Comparison of ENCODE assay signal across 1 fruit fly cellular context in genomic region chrX:12466541-12467240, dm6.
TF ChIP-seq lines count a peak whose summit lies in the region.

No protein-coding gene starts in this region.

TF ChIP-seq in whole organism, embryonic, 481 proteins besides CTCF, POLR2A, EP300 and RAD21 (continued from another document and continues in another):
- peak; percentile 65 for TF ChIP-seq CG18599 (GFP tag; optimal IDR thresholded peaks at IDR 0.05; lab: Kevin White, UChicago)
- peak; percentile 45 for TF ChIP-seq CG14014 (GFP tag; IDR thresholded peaks at IDR 0.05; lab: Robert Waterston, UW)
- no peak for TF ChIP-seq HmgD (GFP tag; optimal IDR thresholded peaks at IDR 0.05; lab: Kevin White, UChicago)
- TF ChIP-seq Jarid2 (GFP tag; optimal IDR thresholded peaks at IDR 0.05; lab: Kevin White, UChicago) = no peak
- TF ChIP-seq CG2129 (GFP tag; IDR thresholded peaks at IDR 0.05; lab: Robert Waterston, UW; ENCODE audit: partially characterized antibody) = no peak
- TF ChIP-seq Fer3 (tag; optimal IDR thresholded peaks at IDR 0.05; lab: Kevin White, UChicago) = peak; percentile 2
- TF ChIP-seq vvl (GFP tag; IDR thresholded peaks at IDR 0.05; lab: Robert Waterston, UW) = peak; percentile 33; the same call in 1 of the 2 replicates
- TF ChIP-seq CG18619 (GFP tag; optimal IDR thresholded peaks at IDR 0.05; lab: Kevin White, UChicago) = no peak
- TF ChIP-seq Max (GFP tag; optimal IDR thresholded peaks at IDR 0.05; lab: Kevin White, UChicago) = peak; percentile 25
- TF ChIP-seq wor (GFP tag; IDR thresholded peaks at IDR 0.05; lab: Robert Waterston, UW) = no peak
- TF ChIP-seq CG9932 (GFP tag; IDR thresholded peaks at IDR 0.05; lab: Robert Waterston, UW) = peak; percentile 30; the same call in 1 of the 2 replicates
- TF ChIP-seq Opbp (GFP tag; IDR thresholded peaks at IDR 0.05; lab: Robert Waterston, UW; ENCODE audit: partially characterized antibody) = no peak
- no peak for TF ChIP-seq GATAe (GFP tag; conservative IDR thresholded peaks at IDR 0.05; lab: Robert Waterston, UW)
- TF ChIP-seq gsb (GFP tag; IDR thresholded peaks at IDR 0.05; lab: Robert Waterston, UW) = no peak
- no peak for TF ChIP-seq CG3847 (GFP tag; IDR thresholded peaks at IDR 0.05; lab: Robert Waterston, UW)
- TF ChIP-seq dan (GFP tag; IDR thresholded peaks at IDR 0.05; lab: Robert Waterston, UW) = no peak
- no peak for TF ChIP-seq CG10565 (GFP tag; optimal IDR thresholded peaks at IDR 0.05; lab: Kevin White, UChicago)
- peak; percentile 23 for TF ChIP-seq CG34376 (GFP tag; optimal IDR thresholded peaks at IDR 0.05; lab: Kevin White, UChicago)
- TF ChIP-seq Gug (GFP tag; IDR thresholded peaks at IDR 0.05; lab: Robert Waterston, UW) = no peak
- TF ChIP-seq scrt (GFP tag; optimal IDR thresholded peaks at IDR 0.05; lab: Kevin White, UChicago) = no peak
- no peak for TF ChIP-seq CG30431 (GFP tag; optimal IDR thresholded peaks at IDR 0.05; lab: Kevin White, UChicago)
- no peak for TF ChIP-seq NC2β (GFP tag; optimal IDR thresholded peaks at IDR 0.05; lab: Kevin White, UChicago)
- TF ChIP-seq pb (GFP tag; optimal IDR thresholded peaks at IDR 0.05; lab: Kevin White, UChicago) = no peak
- no peak for TF ChIP-seq pros (GFP tag; optimal IDR thresholded peaks at IDR 0.05; lab: Kevin White, UChicago)
- no peak for TF ChIP-seq Lim3 (GFP tag; IDR thresholded peaks at IDR 0.05; lab: Robert Waterston, UW)
- peak; percentile 31 for TF ChIP-seq pho (GFP tag; optimal IDR thresholded peaks at IDR 0.05; lab: Kevin White, UChicago)
- TF ChIP-seq Blimp-1 (GFP tag; optimal IDR thresholded peaks at IDR 0.05; lab: Kevin White, UChicago) = peak; percentile 23
- TF ChIP-seq sim (GFP tag; IDR thresholded peaks at IDR 0.05; lab: Robert Waterston, UW) = no peak
- TF ChIP-seq CG8765 (GFP tag; IDR thresholded peaks at IDR 0.05; lab: Robert Waterston, UW) = no peak
- TF ChIP-seq crc (GFP tag; optimal IDR thresholded peaks at IDR 0.05; lab: Kevin White, UChicago) = peak; percentile 51
- no peak for TF ChIP-seq CG9215 (GFP tag; IDR thresholded peaks at IDR 0.05; lab: Robert Waterston, UW)
- TF ChIP-seq lbe (GFP tag; optimal IDR thresholded peaks at IDR 0.05; lab: Kevin White, UChicago) = no peak
- TF ChIP-seq vfl (GFP tag; optimal IDR thresholded peaks at IDR 0.05; lab: Kevin White, UChicago) = no peak
- TF ChIP-seq Chrac-16 (GFP tag; optimal IDR thresholded peaks at IDR 0.05; lab: Kevin White, UChicago) = peak; percentile 29
- TF ChIP-seq jigr1 (GFP tag; IDR thresholded peaks at IDR 0.05; lab: Robert Waterston, UW) = no peak
- no peak for TF ChIP-seq CG15073 (GFP tag; optimal IDR thresholded peaks at IDR 0.05; lab: Kevin White, UChicago)
- TF ChIP-seq Camta (GFP tag; optimal IDR thresholded peaks at IDR 0.05; lab: Kevin White, UChicago) = no peak
- peak; percentile 53 for TF ChIP-seq CoRest (tag; optimal IDR thresholded peaks at IDR 0.05; lab: Kevin White, UChicago)
- TF ChIP-seq zfh1 (GFP tag; IDR thresholded peaks at IDR 0.05; lab: Robert Waterston, UW) = no peak
- no peak for TF ChIP-seq zen2 (GFP tag; IDR thresholded peaks at IDR 0.05; lab: Robert Waterston, UW; ENCODE audit: partially characterized antibody)
- TF ChIP-seq CG4820 (GFP tag; optimal IDR thresholded peaks at IDR 0.05; lab: Kevin White, UChicago) = peak; percentile 20
- no peak for TF ChIP-seq ci (GFP tag; IDR thresholded peaks at IDR 0.05; lab: Robert Waterston, UW)
- TF ChIP-seq Nf-YA (GFP tag; IDR thresholded peaks at IDR 0.05; lab: Robert Waterston, UW) = no peak
- TF ChIP-seq gem (tag; optimal IDR thresholded peaks at IDR 0.05; lab: Kevin White, UChicago) = peak; percentile 68
- TF ChIP-seq D19A (tag; optimal IDR thresholded peaks at IDR 0.05; lab: Kevin White, UChicago) = peak; percentile 47
- no peak for TF ChIP-seq CG11085 (GFP tag; IDR thresholded peaks at IDR 0.05; lab: Robert Waterston, UW)
- TF ChIP-seq CG2678 (tag; optimal IDR thresholded peaks at IDR 0.05; lab: Kevin White, UChicago) = peak; percentile 72
- TF ChIP-seq Mrtf (GFP tag; IDR thresholded peaks at IDR 0.05; lab: Robert Waterston, UW) = 0 out of 3 replicates have a peak, but pooled peaks have one; percentile 15
- TF ChIP-seq Sin3A (optimal IDR thresholded peaks at IDR 0.05; lab: Kevin White, UChicago) = no peak
- TF ChIP-seq CG13775 (GFP tag; optimal IDR thresholded peaks at IDR 0.05; lab: Kevin White, UChicago) = peak; percentile 21
- TF ChIP-seq ranshi (GFP tag; IDR thresholded peaks at IDR 0.05; lab: Robert Waterston, UW) = no peak
- peak; percentile 58 for TF ChIP-seq Sox102F (GFP tag; optimal IDR thresholded peaks at IDR 0.05; lab: Kevin White, UChicago)
- TF ChIP-seq ttk (GFP tag; IDR thresholded peaks at IDR 0.05; lab: Robert Waterston, UW) = no peak
- TF ChIP-seq CG4730 (GFP tag; IDR thresholded peaks at IDR 0.05; lab: Robert Waterston, UW) = no peak
- TF ChIP-seq CG2889 (GFP tag; IDR thresholded peaks at IDR 0.05; lab: Robert Waterston, UW) = no peak
- TF ChIP-seq ara (GFP tag; IDR thresholded peaks at IDR 0.05; lab: Robert Waterston, UW) = no peak
- TF ChIP-seq fru (optimal IDR thresholded peaks at IDR 0.05; lab: Kevin White, UChicago) = no peak
- peak; percentile 20 for TF ChIP-seq jumu (GFP tag; optimal IDR thresholded peaks at IDR 0.05; lab: Kevin White, UChicago)
- TF ChIP-seq CG11723 (GFP tag; optimal IDR thresholded peaks at IDR 0.05; lab: Kevin White, UChicago) = peak; percentile 19
- TF ChIP-seq Xrp1 (GFP tag; IDR thresholded peaks at IDR 0.05; lab: Robert Waterston, UW) = 0 out of 2 replicates have a peak, but pooled peaks have one; percentile 5
- TF ChIP-seq Myb (GFP tag; optimal IDR thresholded peaks at IDR 0.05; lab: Kevin White, UChicago) = no peak
- TF ChIP-seq zf30C (GFP tag; optimal IDR thresholded peaks at IDR 0.05; lab: Kevin White, UChicago) = no peak
- no peak for TF ChIP-seq CG4328 (GFP tag; optimal IDR thresholded peaks at IDR 0.05; lab: Kevin White, UChicago)
- peak; percentile 19 for TF ChIP-seq CG12744 (GFP tag; optimal IDR thresholded peaks at IDR 0.05; lab: Kevin White, UChicago)
- no peak for TF ChIP-seq fd64A (GFP tag; optimal IDR thresholded peaks at IDR 0.05; lab: Kevin White, UChicago)
- no peak for TF ChIP-seq CG17912 (GFP tag; optimal IDR thresholded peaks at IDR 0.05; lab: Kevin White, UChicago)
- TF ChIP-seq CG12155 (GFP tag; optimal IDR thresholded peaks at IDR 0.05; lab: Kevin White, UChicago) = peak; percentile 27
- no peak for TF ChIP-seq Spps (tag; optimal IDR thresholded peaks at IDR 0.05; lab: Kevin White, UChicago)
- peak; percentile 17 for TF ChIP-seq CG12769 (tag; optimal IDR thresholded peaks at IDR 0.05; lab: Kevin White, UChicago)
- no peak for TF ChIP-seq E2f2 (GFP tag; IDR thresholded peaks at IDR 0.05; lab: Robert Waterston, UW)
- peak; percentile 43 for TF ChIP-seq cg (GFP tag; optimal IDR thresholded peaks at IDR 0.05; lab: Kevin White, UChicago)
- peak; percentile 43 for TF ChIP-seq CG1529 (GFP tag; optimal IDR thresholded peaks at IDR 0.05; lab: Kevin White, UChicago)
- TF ChIP-seq CG5180 (GFP tag; optimal IDR thresholded peaks at IDR 0.05; lab: Kevin White, UChicago) = peak; percentile 29
- TF ChIP-seq CG3407 (GFP tag; optimal IDR thresholded peaks at IDR 0.05; lab: Kevin White, UChicago) = peak; percentile 7
- TF ChIP-seq CG12391 (tag; optimal IDR thresholded peaks at IDR 0.05; lab: Kevin White, UChicago) = peak; percentile 52
- no peak for TF ChIP-seq NC2α (GFP tag; optimal IDR thresholded peaks at IDR 0.05; lab: Kevin White, UChicago)
- peak; percentile 25 for TF ChIP-seq CG13624 (GFP tag; optimal IDR thresholded peaks at IDR 0.05; lab: Kevin White, UChicago)
- TF ChIP-seq CG7839 (tag; optimal IDR thresholded peaks at IDR 0.05; lab: Kevin White, UChicago) = peak; percentile 65
- peak; percentile 61 for TF ChIP-seq CG3281 (GFP tag; optimal IDR thresholded peaks at IDR 0.05; lab: Kevin White, UChicago)
- TF ChIP-seq ewg (GFP tag; optimal IDR thresholded peaks at IDR 0.05; lab: Kevin White, UChicago) = peak; percentile 2
- TF ChIP-seq onecut (GFP tag; IDR thresholded peaks at IDR 0.05; lab: Robert Waterston, UW) = no peak; the same call in 1 of the 2 replicates
- no peak for TF ChIP-seq tll (GFP tag; optimal IDR thresholded peaks at IDR 0.05; lab: Kevin White, UChicago)
- no peak for TF ChIP-seq Asciz (GFP tag; optimal IDR thresholded peaks at IDR 0.05; lab: Kevin White, UChicago)
- TF ChIP-seq CG6813 (GFP tag; optimal IDR thresholded peaks at IDR 0.05; lab: Kevin White, UChicago) = peak; percentile 11
- TF ChIP-seq CG17612 (GFP tag; IDR thresholded peaks at IDR 0.05; lab: Robert Waterston, UW) = no peak
- TF ChIP-seq MESR4 (GFP tag; optimal IDR thresholded peaks at IDR 0.05; lab: Kevin White, UChicago) = no peak
- peak; percentile 34 for TF ChIP-seq Bteb2 (GFP tag; optimal IDR thresholded peaks at IDR 0.05; lab: Kevin White, UChicago)
- TF ChIP-seq disco-r (GFP tag; optimal IDR thresholded peaks at IDR 0.05; lab: Kevin White, UChicago) = no peak
- TF ChIP-seq CG10147 (GFP tag; optimal IDR thresholded peaks at IDR 0.05; lab: Kevin White, UChicago) = peak; percentile 56
- TF ChIP-seq CrebB (tag; optimal IDR thresholded peaks at IDR 0.05; lab: Kevin White, UChicago) = no peak
- no peak for TF ChIP-seq tup (GFP tag; optimal IDR thresholded peaks at IDR 0.05; lab: Kevin White, UChicago)
- TF ChIP-seq E2f1 (GFP tag; IDR thresholded peaks at IDR 0.05; lab: Robert Waterston, UW) = peak; percentile 22; the same call in 1 of the 2 replicates
- TF ChIP-seq pita (GFP tag; optimal IDR thresholded peaks at IDR 0.05; lab: Kevin White, UChicago) = no peak
- peak; percentile 56 for TF ChIP-seq CG17359 (tag; optimal IDR thresholded peaks at IDR 0.05; lab: Kevin White, UChicago)
- no peak for TF ChIP-seq gce (GFP tag; IDR thresholded peaks at IDR 0.05; lab: Robert Waterston, UW)
- TF ChIP-seq Rfx (GFP tag; IDR thresholded peaks at IDR 0.05; lab: Robert Waterston, UW) = peak; percentile 39
- peak; percentile 16 for TF ChIP-seq CG10274 (GFP tag; optimal IDR thresholded peaks at IDR 0.05; lab: Kevin White, UChicago)
- TF ChIP-seq Dfd (GFP tag; optimal IDR thresholded peaks at IDR 0.05; lab: Kevin White, UChicago) = no peak
- no peak for TF ChIP-seq CG7987 (GFP tag; optimal IDR thresholded peaks at IDR 0.05; lab: Kevin White, UChicago)
- no peak for TF ChIP-seq nau (GFP tag; optimal IDR thresholded peaks at IDR 0.05; lab: Kevin White, UChicago)
- TF ChIP-seq CG1832 (GFP tag; optimal IDR thresholded peaks at IDR 0.05; lab: Kevin White, UChicago) = no peak
- no peak for TF ChIP-seq rib (GFP tag; IDR thresholded peaks at IDR 0.05; lab: Robert Waterston, UW)
- TF ChIP-seq CG17328 (GFP tag; IDR thresholded peaks at IDR 0.05; lab: Robert Waterston, UW) = no peak
- peak; percentile 78 for TF ChIP-seq CG11504 (tag; optimal IDR thresholded peaks at IDR 0.05; lab: Kevin White, UChicago)
- peak; percentile 56 for TF ChIP-seq slbo (GFP tag; IDR thresholded peaks at IDR 0.05; lab: Robert Waterston, UW)
- TF ChIP-seq nerfin-2 (GFP tag; IDR thresholded peaks at IDR 0.05; lab: Robert Waterston, UW; ENCODE audit: partially characterized antibody) = no peak
- TF ChIP-seq lilli (GFP tag; optimal IDR thresholded peaks at IDR 0.05; lab: Kevin White, UChicago) = peak; percentile 50
- TF ChIP-seq Hr78 (GFP tag; optimal IDR thresholded peaks at IDR 0.05; lab: Kevin White, UChicago) = no peak
- no peak for TF ChIP-seq CG33213 (GFP tag; optimal IDR thresholded peaks at IDR 0.05; lab: Kevin White, UChicago)
- TF ChIP-seq Awh (GFP tag; IDR thresholded peaks at IDR 0.05; lab: Robert Waterston, UW) = no peak
- no peak for TF ChIP-seq CG9609 (GFP tag; optimal IDR thresholded peaks at IDR 0.05; lab: Kevin White, UChicago)
- TF ChIP-seq CG18262 (tag; optimal IDR thresholded peaks at IDR 0.05; lab: Kevin White, UChicago) = peak; percentile 47
- peak; percentile 43 for TF ChIP-seq caup (GFP tag; optimal IDR thresholded peaks at IDR 0.05; lab: Kevin White, UChicago; ENCODE audit: severe bottlenecking)
- peak; percentile 22 for TF ChIP-seq CG4854 (GFP tag; optimal IDR thresholded peaks at IDR 0.05; lab: Kevin White, UChicago)
- no peak for TF ChIP-seq D (optimal IDR thresholded peaks at IDR 0.05; lab: Kevin White, UChicago)
- peak; percentile 46 for TF ChIP-seq D (GFP tag; optimal IDR thresholded peaks at IDR 0.05; lab: Kevin White, UChicago)
- no peak for TF ChIP-seq dimm (GFP tag; IDR thresholded peaks at IDR 0.05; lab: Robert Waterston, UW)
- peak; percentile 74 for TF ChIP-seq lab (GFP tag; optimal IDR thresholded peaks at IDR 0.05; lab: Kevin White, UChicago)
- TF ChIP-seq CG7928 (GFP tag; optimal IDR thresholded peaks at IDR 0.05; lab: Kevin White, UChicago) = no peak
- TF ChIP-seq CG8924 (tag; optimal IDR thresholded peaks at IDR 0.05; lab: Kevin White, UChicago) = no peak
- no peak for TF ChIP-seq Lhr (GFP tag; optimal IDR thresholded peaks at IDR 0.05; lab: Kevin White, UChicago)
- TF ChIP-seq CG6272 (GFP tag; IDR thresholded peaks at IDR 0.05; lab: Robert Waterston, UW) = no peak
- TF ChIP-seq prd (optimal IDR thresholded peaks at IDR 0.05; lab: Kevin White, UChicago) = no peak
- peak; percentile 39; the same call in 2 of the 3 replicates for TF ChIP-seq prd (GFP tag; IDR thresholded peaks at IDR 0.05; lab: Robert Waterston, UW)
- no peak for TF ChIP-seq H15 (GFP tag; IDR thresholded peaks at IDR 0.05; lab: Robert Waterston, UW)
- peak; percentile 39 for TF ChIP-seq odd (GFP tag; optimal IDR thresholded peaks at IDR 0.05; lab: Kevin White, UChicago)
- TF ChIP-seq Atf-2 (GFP tag; optimal IDR thresholded peaks at IDR 0.05; lab: Kevin White, UChicago) = peak; percentile 41
- TF ChIP-seq Stat92E (GFP tag; optimal IDR thresholded peaks at IDR 0.05; lab: Kevin White, UChicago) = no peak
- peak; percentile 41 for TF ChIP-seq CG12659 (GFP tag; optimal IDR thresholded peaks at IDR 0.05; lab: Kevin White, UChicago)
- no peak for TF ChIP-seq CG9876 (GFP tag; optimal IDR thresholded peaks at IDR 0.05; lab: Kevin White, UChicago)
- no peak for TF ChIP-seq sr (GFP tag; IDR thresholded peaks at IDR 0.05; lab: Robert Waterston, UW)
- TF ChIP-seq NFAT (GFP tag; IDR thresholded peaks at IDR 0.05; lab: Robert Waterston, UW) = no peak
- peak; percentile 66; the same call in 2 of the 3 replicates for TF ChIP-seq CG17361 (GFP tag; IDR thresholded peaks at IDR 0.05; lab: Robert Waterston, UW)
- no peak for TF ChIP-seq C15 (GFP tag; IDR thresholded peaks at IDR 0.05; lab: Robert Waterston, UW)
- no peak for TF ChIP-seq kay (GFP tag; optimal IDR thresholded peaks at IDR 0.05; lab: Kevin White, UChicago)
- TF ChIP-seq otp (GFP tag; IDR thresholded peaks at IDR 0.05; lab: Robert Waterston, UW) = no peak
- TF ChIP-seq lmd (GFP tag; IDR thresholded peaks at IDR 0.05; lab: Robert Waterston, UW) = peak; percentile 57
